Fruit fly (Drosophila melanogaster): ENCODE measurements around the gene CtIP.

The CtIP gene

dm6 chr3L:20471499-20472313 lies 35.7 kb downstream of the CtIP start (continued):
- TF ChIP-seq Asciz (GFP tag; optimal IDR thresholded peaks at IDR 0.05): peak; percentile 79
- no peak for TF ChIP-seq BtbVII (GFP tag; optimal IDR thresholded peaks at IDR 0.05)
- peak; percentile 54 for TF ChIP-seq TFAM (GFP tag; optimal IDR thresholded peaks at IDR 0.05)
- TF ChIP-seq bowl (GFP tag; IDR thresholded peaks at IDR 0.05): 0 out of 2 replicates have a peak, but pooled peaks have one; percentile 22
- peak; percentile 79 for TF ChIP-seq ac (GFP tag; optimal IDR thresholded peaks at IDR 0.05)
- TF ChIP-seq CG7745 (tag; optimal IDR thresholded peaks at IDR 0.05): peak; percentile 20
- TF ChIP-seq slou (GFP tag; optimal IDR thresholded peaks at IDR 0.05): peak; percentile 40
- TF ChIP-seq Fer3 (tag; optimal IDR thresholded peaks at IDR 0.05): peak; percentile 16
- TF ChIP-seq vfl (GFP tag; optimal IDR thresholded peaks at IDR 0.05): no peak
- peak; percentile 26 for TF ChIP-seq CG4820 (GFP tag; optimal IDR thresholded peaks at IDR 0.05)
- TF ChIP-seq kay (GFP tag; optimal IDR thresholded peaks at IDR 0.05): peak; percentile 17
- peak; percentile 62 for TF ChIP-seq CG9727 (GFP tag; optimal IDR thresholded peaks at IDR 0.05)
- TF ChIP-seq CG10543 (GFP tag; optimal IDR thresholded peaks at IDR 0.05): peak; percentile 43
- TF ChIP-seq gsb (GFP tag; IDR thresholded peaks at IDR 0.05): no peak
- TF ChIP-seq CG2199 (GFP tag; IDR thresholded peaks at IDR 0.05): 0 out of 3 replicates have a peak, but pooled peaks have one; percentile 35
- TF ChIP-seq HmgD (GFP tag; optimal IDR thresholded peaks at IDR 0.05): no peak
- TF ChIP-seq CG2120 (GFP tag; optimal IDR thresholded peaks at IDR 0.05): peak; percentile 31
- TF ChIP-seq CG32532 (GFP tag; IDR thresholded peaks at IDR 0.05): no peak
- peak; percentile 81 for TF ChIP-seq bab2 (GFP tag; optimal IDR thresholded peaks at IDR 0.05)
- TF ChIP-seq CG6765 (GFP tag; optimal IDR thresholded peaks at IDR 0.05): peak; percentile 49
- no peak for TF ChIP-seq z (GFP tag; IDR thresholded peaks at IDR 0.05)
- TF ChIP-seq CG5180 (GFP tag; optimal IDR thresholded peaks at IDR 0.05): no peak
- TF ChIP-seq CG17568 (GFP tag; optimal IDR thresholded peaks at IDR 0.05): peak; percentile 69
- no peak for TF ChIP-seq sens-2 (GFP tag; IDR thresholded peaks at IDR 0.05)
- no peak for TF ChIP-seq CG10274 (GFP tag; optimal IDR thresholded peaks at IDR 0.05)
- peak; percentile 5 for TF ChIP-seq CG15479 (GFP tag; optimal IDR thresholded peaks at IDR 0.05)
- peak; percentile 86 for TF ChIP-seq CG12769 (tag; optimal IDR thresholded peaks at IDR 0.05)
- TF ChIP-seq CG1602 (GFP tag; optimal IDR thresholded peaks at IDR 0.05): peak; percentile 45
- no peak for TF ChIP-seq fd3F (GFP tag; optimal IDR thresholded peaks at IDR 0.05)
- peak; percentile 72 for TF ChIP-seq CG12236 (GFP tag; optimal IDR thresholded peaks at IDR 0.05)
- TF ChIP-seq CoRest (tag; optimal IDR thresholded peaks at IDR 0.05): peak; percentile 37
- peak; percentile 54 for TF ChIP-seq CG2116 (GFP tag; optimal IDR thresholded peaks at IDR 0.05)
- TF ChIP-seq CG10366 (GFP tag; IDR thresholded peaks at IDR 0.05): no peak
- peak; percentile 19 for TF ChIP-seq pfk (GFP tag; optimal IDR thresholded peaks at IDR 0.05)
- no peak for TF ChIP-seq dmrt99B (tag; optimal IDR thresholded peaks at IDR 0.05)
- 0 out of 3 replicates have a peak, but pooled peaks have one; percentile 64 for TF ChIP-seq gce (GFP tag; IDR thresholded peaks at IDR 0.05)
- no peak for TF ChIP-seq CG12299 (tag; optimal IDR thresholded peaks at IDR 0.05)
- TF ChIP-seq CG1024 (GFP tag; IDR thresholded peaks at IDR 0.05): no peak
- TF ChIP-seq NfI (GFP tag; optimal IDR thresholded peaks at IDR 0.05): peak; percentile 27
- TF ChIP-seq CG11504 (tag; optimal IDR thresholded peaks at IDR 0.05): peak; percentile 47
- peak; percentile 79 for TF ChIP-seq CG2875 (GFP tag; optimal IDR thresholded peaks at IDR 0.05)
- TF ChIP-seq CG6683 (GFP tag; optimal IDR thresholded peaks at IDR 0.05): peak; percentile 37
- peak; percentile 72 for TF ChIP-seq her (GFP tag; optimal IDR thresholded peaks at IDR 0.05)
- TF ChIP-seq nmo (GFP tag; optimal IDR thresholded peaks at IDR 0.05): peak; percentile 38
- TF ChIP-seq Antp (GFP tag; optimal IDR thresholded peaks at IDR 0.05): peak; percentile 50
- TF ChIP-seq ken (GFP tag; IDR thresholded peaks at IDR 0.05): peak; percentile 29; the same call in 1 of the 3 replicates
- TF ChIP-seq CG18011 (GFP tag; optimal IDR thresholded peaks at IDR 0.05): peak; percentile 21
- TF ChIP-seq CG11456 (GFP tag; IDR thresholded peaks at IDR 0.05): no peak
- TF ChIP-seq slp2 (GFP tag; optimal IDR thresholded peaks at IDR 0.05): peak; percentile 50
